Worm (Caenorhabditis elegans): ENCODE data around the gene hex-3.

Gene hex-3

ce11 chrIII:10869595-10869994 lies 20.6 kb downstream of the hex-3 start:
- TF ChIP-seq tbx-11 (GFP tag; IDR thresholded peaks at IDR 0.05) (no peak), pes-1 (GFP tag; IDR thresholded peaks at IDR 0.05) (no peak), B0310.2 (tag; optimal IDR thresholded peaks at IDR 0.05) (no peak), aly-1 (tag; optimal IDR thresholded peaks at IDR 0.05) (no peak), tra-4 (tag; optimal IDR thresholded peaks at IDR 0.05) (no peak), ama-1 (optimal IDR thresholded peaks at IDR 0.05) (no peak), ets-7 (tag; optimal IDR thresholded peaks at IDR 0.05) (no peak), ceh-13 (GFP tag; optimal IDR thresholded peaks at IDR 0.05) (no peak), scrt-1 (GFP tag; IDR thresholded peaks at IDR 0.05) (no peak), hmbx-1 (tag; optimal IDR thresholded peaks at IDR 0.05) (no peak), hnd-1 (tag; optimal IDR thresholded peaks at IDR 0.05) (no peak), ceh-36 (tag; optimal IDR thresholded peaks at IDR 0.05) (no peak), F13C5.2 (tag; optimal IDR thresholded peaks at IDR 0.05) (no peak), hmg-4 (GFP tag; optimal IDR thresholded peaks at IDR 0.05) (no peak), tbx-37 (GFP tag; conservative IDR thresholded peaks at IDR 0.05) (no peak), sea-1 (GFP tag; conservative IDR thresholded peaks at IDR 0.05) (no peak), flt-1 (GFP tag; IDR thresholded peaks at IDR 0.05) (no peak)

ce11 chrIII:10870161-10870560 lies 21.1 kb downstream of the hex-3 start:
- no peak for TF ChIP-seq ceh-13 (GFP tag; optimal IDR thresholded peaks at IDR 0.05)
- TF ChIP-seq B0310.2 (tag; optimal IDR thresholded peaks at IDR 0.05), result no peak
- TF ChIP-seq flt-1 (GFP tag; IDR thresholded peaks at IDR 0.05), result no peak
- no peak for TF ChIP-seq hmg-4 (GFP tag; optimal IDR thresholded peaks at IDR 0.05)
- TF ChIP-seq ama-1 (optimal IDR thresholded peaks at IDR 0.05), result no peak
- no peak for TF ChIP-seq tra-4 (tag; optimal IDR thresholded peaks at IDR 0.05)
- TF ChIP-seq sea-1 (GFP tag; conservative IDR thresholded peaks at IDR 0.05), result no peak
- TF ChIP-seq ets-7 (tag; optimal IDR thresholded peaks at IDR 0.05), result no peak
- no peak for TF ChIP-seq aly-1 (tag; optimal IDR thresholded peaks at IDR 0.05)
- no peak for TF ChIP-seq F13C5.2 (tag; optimal IDR thresholded peaks at IDR 0.05)
- no peak for TF ChIP-seq tbx-37 (GFP tag; conservative IDR thresholded peaks at IDR 0.05)
- TF ChIP-seq tbx-11 (GFP tag; IDR thresholded peaks at IDR 0.05), result no peak
- no peak for TF ChIP-seq hmbx-1 (tag; optimal IDR thresholded peaks at IDR 0.05)

- TF ChIP-seq ama-1 (optimal IDR thresholded peaks at IDR 0.05) (no peak), hmbx-1 (tag; optimal IDR thresholded peaks at IDR 0.05) (no peak), ceh-36 (tag; optimal IDR thresholded peaks at IDR 0.05) (no peak), tbx-11 (GFP tag; IDR thresholded peaks at IDR 0.05) (no peak), tbx-37 (GFP tag; conservative IDR thresholded peaks at IDR 0.05) (no peak), aly-1 (tag; optimal IDR thresholded peaks at IDR 0.05) (no peak), flt-1 (GFP tag; IDR thresholded peaks at IDR 0.05) (no peak), sea-1 (GFP tag; conservative IDR thresholded peaks at IDR 0.05) (no peak), tra-4 (tag; optimal IDR thresholded peaks at IDR 0.05) (no peak), hmg-4 (GFP tag; optimal IDR thresholded peaks at IDR 0.05) (no peak), ceh-13 (GFP tag; optimal IDR thresholded peaks at IDR 0.05) (no peak), ets-7 (tag; optimal IDR thresholded peaks at IDR 0.05) (no peak), B0310.2 (tag; optimal IDR thresholded peaks at IDR 0.05) (no peak), F13C5.2 (tag; optimal IDR thresholded peaks at IDR 0.05) (no peak)
Measured at ce11 chrIII:10870814-10871213, 21.8 kb downstream of the hex-3 start.

ce11 chrIII:10875132-10875531 lies 26.1 kb downstream of the hex-3 start, which contains the start of gene C44B9.2:
Gene C44B9.2, plus strand, starts transcription at chrIII:10875432.
- no peak for TF ChIP-seq sea-1 (GFP tag; conservative IDR thresholded peaks at IDR 0.05)
- TF ChIP-seq flt-1 (GFP tag; IDR thresholded peaks at IDR 0.05), result no peak
- no peak for TF ChIP-seq F13C5.2 (tag; optimal IDR thresholded peaks at IDR 0.05)
- TF ChIP-seq hmg-4 (GFP tag; optimal IDR thresholded peaks at IDR 0.05), result no peak
- no peak for TF ChIP-seq ceh-36 (tag; optimal IDR thresholded peaks at IDR 0.05)
- TF ChIP-seq hnd-1 (tag; optimal IDR thresholded peaks at IDR 0.05), result no peak
- TF ChIP-seq hmbx-1 (tag; optimal IDR thresholded peaks at IDR 0.05), result no peak
- TF ChIP-seq B0310.2 (tag; optimal IDR thresholded peaks at IDR 0.05), result no peak
- TF ChIP-seq tra-4 (tag; optimal IDR thresholded peaks at IDR 0.05), result no peak
- TF ChIP-seq tbx-37 (GFP tag; conservative IDR thresholded peaks at IDR 0.05), result no peak
- TF ChIP-seq ets-7 (tag; optimal IDR thresholded peaks at IDR 0.05), result no peak
- no peak for TF ChIP-seq scrt-1 (GFP tag; IDR thresholded peaks at IDR 0.05)
- no peak for TF ChIP-seq pes-1 (GFP tag; IDR thresholded peaks at IDR 0.05)
- no peak for TF ChIP-seq aly-1 (tag; optimal IDR thresholded peaks at IDR 0.05)
- no peak for TF ChIP-seq ama-1 (optimal IDR thresholded peaks at IDR 0.05)
- TF ChIP-seq ceh-13 (GFP tag; optimal IDR thresholded peaks at IDR 0.05), result no peak
- TF ChIP-seq tbx-11 (GFP tag; IDR thresholded peaks at IDR 0.05), result no peak

ce11 chrIII:10877542-10877941 lies 28.5 kb downstream of the hex-3 start:
- TF ChIP-seq hmg-4 (GFP tag; optimal IDR thresholded peaks at IDR 0.05) (no peak), tra-4 (tag; optimal IDR thresholded peaks at IDR 0.05) (no peak), F13C5.2 (tag; optimal IDR thresholded peaks at IDR 0.05) (no peak), flt-1 (GFP tag; IDR thresholded peaks at IDR 0.05) (no peak), sea-1 (GFP tag; conservative IDR thresholded peaks at IDR 0.05) (no peak), hmbx-1 (tag; optimal IDR thresholded peaks at IDR 0.05) (no peak), ceh-13 (GFP tag; optimal IDR thresholded peaks at IDR 0.05) (no peak), ets-7 (tag; optimal IDR thresholded peaks at IDR 0.05) (no peak)

- TF ChIP-seq hnd-1 (tag; optimal IDR thresholded peaks at IDR 0.05) (no peak), F13C5.2 (tag; optimal IDR thresholded peaks at IDR 0.05) (no peak), ceh-36 (tag; optimal IDR thresholded peaks at IDR 0.05) (no peak), ets-7 (tag; optimal IDR thresholded peaks at IDR 0.05) (no peak)
Measured at ce11 chrIII:10880083-10880482, 31.1 kb downstream of the hex-3 start, which contains the start of gene C44B9.3. Gene C44B9.3, minus strand, starts transcription at chrIII:10880183.

ce11 chrIII:10881462-10881861 lies 32.4 kb downstream of the hex-3 start, which contains the start of gene athp-1:
Gene athp-1, plus strand, starts transcription at chrIII:10881766.
- no peak for TF ChIP-seq ets-7 (tag; optimal IDR thresholded peaks at IDR 0.05)
- no peak for TF ChIP-seq ceh-13 (GFP tag; optimal IDR thresholded peaks at IDR 0.05)
- TF ChIP-seq hmbx-1 (tag; optimal IDR thresholded peaks at IDR 0.05), result no peak
- TF ChIP-seq tra-4 (tag; optimal IDR thresholded peaks at IDR 0.05), result no peak
- TF ChIP-seq hnd-1 (tag; optimal IDR thresholded peaks at IDR 0.05), result no peak
- TF ChIP-seq pes-1 (GFP tag; IDR thresholded peaks at IDR 0.05), result no peak
- no peak for TF ChIP-seq ceh-36 (tag; optimal IDR thresholded peaks at IDR 0.05)
- TF ChIP-seq aly-1 (tag; optimal IDR thresholded peaks at IDR 0.05), result no peak
- no peak for TF ChIP-seq tbx-11 (GFP tag; IDR thresholded peaks at IDR 0.05)
- no peak for TF ChIP-seq scrt-1 (GFP tag; IDR thresholded peaks at IDR 0.05)
- no peak for TF ChIP-seq B0310.2 (tag; optimal IDR thresholded peaks at IDR 0.05)
- TF ChIP-seq F13C5.2 (tag; optimal IDR thresholded peaks at IDR 0.05), result no peak
- no peak for TF ChIP-seq tbx-37 (GFP tag; conservative IDR thresholded peaks at IDR 0.05)
- no peak for TF ChIP-seq sea-1 (GFP tag; conservative IDR thresholded peaks at IDR 0.05)
- no peak for TF ChIP-seq hmg-4 (GFP tag; optimal IDR thresholded peaks at IDR 0.05)
- TF ChIP-seq ama-1 (optimal IDR thresholded peaks at IDR 0.05), result no peak
- TF ChIP-seq flt-1 (GFP tag; IDR thresholded peaks at IDR 0.05), result no peak

All from whole organism, early embryonic.